In the genomic region with DNA sequence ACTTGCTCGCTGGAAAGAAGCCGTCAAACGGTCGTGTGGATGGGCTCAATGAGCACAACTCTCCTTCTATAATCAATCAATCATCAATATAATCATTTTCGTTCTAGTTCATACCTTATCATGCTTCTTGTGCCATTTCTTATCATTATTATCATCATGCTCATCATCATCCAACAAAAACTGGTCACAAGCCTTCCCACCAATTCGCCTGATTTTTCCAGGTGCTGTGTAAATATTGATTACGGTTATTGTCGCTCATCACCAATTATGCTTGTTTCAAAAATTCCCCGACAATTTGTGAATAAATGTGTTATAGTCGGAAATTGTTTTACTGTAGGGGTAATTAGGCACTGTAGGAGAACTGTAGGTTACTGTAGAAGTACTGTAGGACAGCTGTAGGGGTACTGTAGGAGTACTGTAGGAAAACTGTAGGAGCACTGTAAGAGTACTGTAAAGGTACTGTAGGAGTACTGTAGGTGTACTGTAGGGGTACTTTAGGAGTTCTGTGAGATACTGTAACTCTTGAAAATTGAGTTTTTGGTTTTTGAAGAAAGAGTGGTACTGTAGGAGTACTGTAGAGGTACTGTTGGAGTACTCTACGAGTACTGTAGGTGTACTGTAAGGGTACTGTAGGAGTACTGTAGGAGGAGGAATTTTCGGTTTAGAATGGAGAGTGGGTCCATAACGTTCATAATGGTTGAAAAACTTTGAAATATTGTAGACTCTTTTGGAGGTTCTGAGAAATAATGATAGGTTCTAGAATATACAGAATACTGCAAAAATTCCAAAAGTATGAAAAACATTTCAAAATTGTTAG, we compare ENCODE assay signal across 5 worm cellular contexts.
TF ChIP-seq lines count a peak whose summit lies in the region.

No protein-coding gene starts in this region.

TF ChIP-seq in whole organism, L1 larva, 84 proteins besides CTCF, POLR2A, EP300 and RAD21 (continues in another document):
- TF ChIP-seq nhr-20 (tag; optimal IDR thresholded peaks at IDR 0.05; lab: Kevin White, UChicago) = peak; percentile 30
- peak in 1 of 6 experiments; percentile 40 for TF ChIP-seq elt-3 (tag; optimal IDR thresholded peaks at IDR 0.05; lab: Kevin White, UChicago)
- no peak for TF ChIP-seq ceh-63 (GFP tag; optimal IDR thresholded peaks at IDR 0.05; lab: Kevin White, UChicago)
- TF ChIP-seq ama-1 (optimal IDR thresholded peaks at IDR 0.05; lab: Kevin White, UChicago) = peak; percentile 69
- TF ChIP-seq nhr-90 (tag; optimal IDR thresholded peaks at IDR 0.05; lab: Kevin White, UChicago; ENCODE audit: poor library complexity) = peak; percentile 31
- peak; percentile 53 for TF ChIP-seq nhr-47 (tag; optimal IDR thresholded peaks at IDR 0.05; lab: Kevin White, UChicago)
- peak; percentile 22 to 91 for TF ChIP-seq lsy-2 (tag; optimal IDR thresholded peaks at IDR 0.05; lab: Kevin White, UChicago)
- TF ChIP-seq swsn-7 (tag; optimal IDR thresholded peaks at IDR 0.05; lab: Kevin White, UChicago) = no peak
- peak; percentile 15 for TF ChIP-seq sup-37 (GFP tag; optimal IDR thresholded peaks at IDR 0.05; lab: Kevin White, UChicago)
- TF ChIP-seq snu-23 (GFP tag; optimal IDR thresholded peaks at IDR 0.05; lab: Kevin White, UChicago) = peak; percentile 17
- TF ChIP-seq efl-1 (optimal IDR thresholded peaks at IDR 0.05; lab: Kevin White, UChicago) = no peak
- peak in 1 of 2 experiments; percentile 93 for TF ChIP-seq efl-1 (GFP tag; optimal IDR thresholded peaks at IDR 0.05 in 1 of 2; lab: Kevin White, UChicago)
- peak; percentile 73 for TF ChIP-seq nhr-85 (tag; lab: Kevin White, UChicago)
- peak; percentile 13 for TF ChIP-seq aly-2 (tag; optimal IDR thresholded peaks at IDR 0.05; lab: Kevin White, UChicago)
- TF ChIP-seq lin-35 (GFP tag; optimal IDR thresholded peaks at IDR 0.05; lab: Kevin White, UChicago) = peak in 1 of 2 experiments; percentile 39
- no peak for TF ChIP-seq zag-1 (tag; optimal IDR thresholded peaks at IDR 0.05; lab: Kevin White, UChicago)

TF ChIP-seq in whole organism, L3 larva, 47 proteins besides CTCF, POLR2A, EP300 and RAD21 (continues in another document):
- TF ChIP-seq sea-2 (GFP tag; optimal IDR thresholded peaks at IDR 0.05; lab: Kevin White, UChicago) = no peak
- no peak for TF ChIP-seq aly-2 (tag; optimal IDR thresholded peaks at IDR 0.05; lab: Kevin White, UChicago)
- TF ChIP-seq elt-1 (tag; optimal IDR thresholded peaks at IDR 0.05; lab: Kevin White, UChicago) = no peak
- no peak for TF ChIP-seq elt-2 (tag; optimal IDR thresholded peaks at IDR 0.05; lab: Kevin White, UChicago)
- TF ChIP-seq ama-1 (optimal IDR thresholded peaks at IDR 0.05; lab: Kevin White, UChicago) = no peak
- no peak for TF ChIP-seq nhr-12 (tag; optimal IDR thresholded peaks at IDR 0.05; lab: Kevin White, UChicago)
- TF ChIP-seq nfya-1 (tag; optimal IDR thresholded peaks at IDR 0.05; lab: Kevin White, UChicago; ENCODE audit: insufficient read depth) = peak; percentile 64
- no peak for TF ChIP-seq fkh-2 (tag; optimal IDR thresholded peaks at IDR 0.05; lab: Kevin White, UChicago)
- no peak for TF ChIP-seq egl-5 (tag; optimal IDR thresholded peaks at IDR 0.05; lab: Kevin White, UChicago)
- TF ChIP-seq egl-27 (tag; optimal IDR thresholded peaks at IDR 0.05; lab: Kevin White, UChicago) = no peak
- no peak for TF ChIP-seq tbx-2 (tag; optimal IDR thresholded peaks at IDR 0.05; lab: Kevin White, UChicago)
- TF ChIP-seq lin-39 (tag; optimal IDR thresholded peaks at IDR 0.05; lab: Kevin White, UChicago) = no peak
- peak; percentile 60 for TF ChIP-seq nhr-43 (tag; optimal IDR thresholded peaks at IDR 0.05; lab: Kevin White, UChicago; ENCODE audit: poor library complexity, severe bottlenecking)
- TF ChIP-seq nhr-25 (tag; optimal IDR thresholded peaks at IDR 0.05; lab: Kevin White, UChicago) = no peak
- no peak for TF ChIP-seq fkh-10 (GFP tag; optimal IDR thresholded peaks at IDR 0.05; lab: Kevin White, UChicago)
- TF ChIP-seq lin-15B (tag; optimal IDR thresholded peaks at IDR 0.05; lab: Kevin White, UChicago) = no peak
- TF ChIP-seq nhr-23 (tag; optimal IDR thresholded peaks at IDR 0.05; lab: Kevin White, UChicago) = peak; percentile 43

TF ChIP-seq in whole organism, early embryonic, 17 proteins besides CTCF, POLR2A, EP300 and RAD21:
- TF ChIP-seq scrt-1 (GFP tag; IDR thresholded peaks at IDR 0.05; lab: Robert Waterston, UW) (no peak), tra-4 (tag; optimal IDR thresholded peaks at IDR 0.05; lab: Kevin White, UChicago) (no peak), sea-1 (GFP tag; conservative IDR thresholded peaks at IDR 0.05; lab: Robert Waterston, UW) (0 out of 2 replicates have a peak, but pooled peaks have one; percentile 51), ama-1 (optimal IDR thresholded peaks at IDR 0.05; lab: Kevin White, UChicago) (no peak), ceh-13 (GFP tag; optimal IDR thresholded peaks at IDR 0.05; lab: Kevin White, UChicago) (no peak), aly-1 (tag; optimal IDR thresholded peaks at IDR 0.05; lab: Kevin White, UChicago) (no peak)

TF ChIP-seq in whole organism, midembryonic, 9 proteins besides CTCF, POLR2A, EP300 and RAD21:
- TF ChIP-seq flt-1 (GFP tag; IDR thresholded peaks at IDR 0.05; lab: Robert Waterston, UW) (peak; percentile 20; the same call in 1 of the 2 replicates), tab-1 (GFP tag; IDR thresholded peaks at IDR 0.05; lab: Robert Waterston, UW) (no peak), klf-2 (GFP tag; conservative IDR thresholded peaks at IDR 0.05; lab: Robert Waterston, UW) (no peak), ztf-29 (GFP tag; IDR thresholded peaks at IDR 0.05; lab: Robert Waterston, UW) (no peak), ztf-23 (GFP tag; IDR thresholded peaks at IDR 0.05; lab: Robert Waterston, UW) (no peak), ref-1 (GFP tag; conservative IDR thresholded peaks at IDR 0.05; lab: Robert Waterston, UW) (no peak)

TF ChIP-seq in whole organism, young adult, 124 proteins besides CTCF, POLR2A, EP300 and RAD21 (continues in another document):
- no peak for TF ChIP-seq F55B11.4 (tag; optimal IDR thresholded peaks at IDR 0.05; lab: Kevin White, UChicago; ENCODE audit: borderline replicate concordance, insufficient read depth)
- TF ChIP-seq tbp1 (GFP tag; optimal IDR thresholded peaks at IDR 0.05; lab: Kevin White, UChicago) = peak; percentile 4
- TF ChIP-seq ztf-25 (GFP tag; IDR thresholded peaks at IDR 0.05; lab: Robert Waterston, UW) = 0 out of 2 replicates have a peak, but pooled peaks have one; percentile 41
- no peak for TF ChIP-seq gei-17 (GFP tag; optimal IDR thresholded peaks at IDR 0.05; lab: Kevin White, UChicago)
- no peak for TF ChIP-seq lag-1 (GFP tag; IDR thresholded peaks at IDR 0.05; lab: Robert Waterston, UW)
- TF ChIP-seq cebp-1 (GFP tag; IDR thresholded peaks at IDR 0.05; lab: Robert Waterston, UW) = 0 out of 2 replicates have a peak, but pooled peaks have one; percentile 31
- TF ChIP-seq cebp-1 (tag; optimal IDR thresholded peaks at IDR 0.05; lab: Kevin White, UChicago) = peak; percentile 39
- 0 out of 2 replicates have a peak, but pooled peaks have one; percentile 25 for TF ChIP-seq aptf-3 (GFP tag; IDR thresholded peaks at IDR 0.05; lab: Robert Waterston, UW)
- no peak for TF ChIP-seq nfya-1 (tag; optimal IDR thresholded peaks at IDR 0.05; lab: Kevin White, UChicago; ENCODE audit: borderline replicate concordance, insufficient read depth)
- TF ChIP-seq K11D2.4 (GFP tag; IDR thresholded peaks at IDR 0.05; lab: Robert Waterston, UW) = peak; percentile 66
- peak; percentile 100 for TF ChIP-seq K12H6.12 (tag; optimal IDR thresholded peaks at IDR 0.05; lab: Kevin White, UChicago)
- TF ChIP-seq athp-1 (tag; optimal IDR thresholded peaks at IDR 0.05; lab: Kevin White, UChicago) = no peak
- TF ChIP-seq hlh-26 (GFP tag; conservative IDR thresholded peaks at IDR 0.05; lab: Robert Waterston, UW) = no peak
- TF ChIP-seq nhr-179 (tag; optimal IDR thresholded peaks at IDR 0.05; lab: Kevin White, UChicago) = no peak
- TF ChIP-seq C06A6.2 (GFP tag; conservative IDR thresholded peaks at IDR 0.05; lab: Robert Waterston, UW) = peak; percentile 23; the same call in 1 of the 2 replicates
- TF ChIP-seq sptf-2 (GFP tag; optimal IDR thresholded peaks at IDR 0.05; lab: Kevin White, UChicago) = no peak
- peak; percentile 47 for TF ChIP-seq repo-1 (tag; optimal IDR thresholded peaks at IDR 0.05; lab: Kevin White, UChicago)
- no peak for TF ChIP-seq let-607 (tag; optimal IDR thresholded peaks at IDR 0.05; lab: Kevin White, UChicago)
- TF ChIP-seq tbx-9 (tag; optimal IDR thresholded peaks at IDR 0.05; lab: Kevin White, UChicago; ENCODE audit: borderline replicate concordance) = no peak
- no peak for TF ChIP-seq rpc-1 (optimal IDR thresholded peaks at IDR 0.05; lab: Kevin White, UChicago)
- no peak for TF ChIP-seq rpc-1 (tag; optimal IDR thresholded peaks at IDR 0.05; lab: Kevin White, UChicago)
- TF ChIP-seq hmg-1.2 (GFP tag; IDR thresholded peaks at IDR 0.05; lab: Robert Waterston, UW) = no peak
- TF ChIP-seq hrde-1 (tag; optimal IDR thresholded peaks at IDR 0.05; lab: Kevin White, UChicago; ENCODE audit: borderline replicate concordance) = no peak
- no peak for TF ChIP-seq Y95B8A.8 (GFP tag; IDR thresholded peaks at IDR 0.05; lab: Robert Waterston, UW)
- TF ChIP-seq B0261.1 (tag; optimal IDR thresholded peaks at IDR 0.05; lab: Kevin White, UChicago) = no peak
- no peak for TF ChIP-seq ztf-3 (GFP tag; optimal IDR thresholded peaks at IDR 0.05; lab: Kevin White, UChicago)
- no peak for TF ChIP-seq ets-4 (GFP tag; optimal IDR thresholded peaks at IDR 0.05; lab: Kevin White, UChicago)
- TF ChIP-seq snpc-3.4 (tag; optimal IDR thresholded peaks at IDR 0.05; lab: Kevin White, UChicago) = no peak
- TF ChIP-seq akir-1 (GFP tag; optimal IDR thresholded peaks at IDR 0.05; lab: Kevin White, UChicago) = no peak
- no peak for TF ChIP-seq ztf-6 (GFP tag; IDR thresholded peaks at IDR 0.05; lab: Robert Waterston, UW)
- peak; percentile 8; the same call in 1 of the 2 replicates for TF ChIP-seq madf-6 (GFP tag; IDR thresholded peaks at IDR 0.05; lab: Robert Waterston, UW)
- no peak for TF ChIP-seq B0035.1 (tag; optimal IDR thresholded peaks at IDR 0.05; lab: Kevin White, UChicago)
- no peak for TF ChIP-seq him-1 (tag; optimal IDR thresholded peaks at IDR 0.05; lab: Kevin White, UChicago)
- no peak for TF ChIP-seq dpff-1 (tag; optimal IDR thresholded peaks at IDR 0.05; lab: Kevin White, UChicago)
- TF ChIP-seq madf-10 (tag; optimal IDR thresholded peaks at IDR 0.05; lab: Kevin White, UChicago) = no peak
- peak; percentile 20 for TF ChIP-seq ama-1 (optimal IDR thresholded peaks at IDR 0.05; lab: Kevin White, UChicago)
- TF ChIP-seq ama-1 (GFP tag; optimal IDR thresholded peaks at IDR 0.05; lab: Kevin White, UChicago) = no peak
- no peak for TF ChIP-seq Y53F4B.3 (GFP tag; IDR thresholded peaks at IDR 0.05; lab: Robert Waterston, UW)
- TF ChIP-seq B0336.3 (GFP tag; IDR thresholded peaks at IDR 0.05; lab: Robert Waterston, UW) = no peak
- no peak for TF ChIP-seq mel-28 (tag; optimal IDR thresholded peaks at IDR 0.05; lab: Kevin White, UChicago; ENCODE audit: borderline replicate concordance)

Comparison
In these comparisons a context has a peak if more than half of its experiments do, and no peak if none do; other contexts are left out.
1. Of the 8 proteins assayed by ChIP-seq in both whole organism, young adult and whole organism, L1 larva: peak only in whole organism, young adult: none; only in whole organism, L1 larva: nhr-90; in both: none; in neither: 4; mixed calls (peak in some experiments, not most) for 3.